Worm (Caenorhabditis elegans) whole organism, L4 larva: ENCODE measurements around the gene B0310.2.

Experiments used
- D1046.2 ChIP-seq: fragments of 200-800 bp; sonication (Bioruptor generic); IDR thresholded peaks from 2 replicates; pipeline ENCODE4 v1.3.6; 2022; ENCODE audit warnings: missing genetic modification characterization, missing compliant biosample characterization
- F10B5.3 ChIP-seq: sonication (generic microtip); optimal IDR thresholded peaks from 2 replicates; lab custom pipeline; 2016; ENCODE audit warnings: mild to moderate bottlenecking, missing genetic modification characterization, missing compliant biosample characterization
- F26F4.8 ChIP-seq: fragments of 200-800 bp; sonication (Bioruptor generic); conservative IDR thresholded peaks from 2 replicates; pipeline ENCODE4 v1.3.6; 2022; ENCODE audit warnings: missing genetic modification characterization, missing compliant biosample characterization
- F44E2.7 ChIP-seq: fragments of 200-800 bp; sonication (Bioruptor generic); IDR thresholded peaks from 2 replicates; pipeline ENCODE4 v2.1.2; 2022; ENCODE audit warnings: missing genetic modification characterization, missing compliant biosample characterization
- F49E8.2 ChIP-seq: sonication (generic microtip); optimal IDR thresholded peaks from 2 replicates; lab custom pipeline; 2016; ENCODE audit warnings: missing compliant biosample characterization, mild to moderate bottlenecking, missing genetic modification characterization, borderline replicate concordance
- Y48G9A.11 ChIP-seq: fragments of 200-800 bp; sonication (Bioruptor generic); IDR thresholded peaks from 2 replicates; pipeline ENCODE4 v1.3.6; 2022; ENCODE audit warnings: missing genetic modification reagents, missing genetic modification characterization, missing compliant biosample characterization
- ZK337.2 ChIP-seq: fragments of 200-800 bp; sonication (Bioruptor generic); IDR thresholded peaks from 2 replicates; pipeline ENCODE4 v1.3.6; 2022; ENCODE audit warnings: missing genetic modification reagents, missing genetic modification characterization, missing compliant biosample characterization
- ceh-32 ChIP-seq: sonication (generic microtip); optimal IDR thresholded peaks from 2 replicates; lab custom pipeline; 2016; ENCODE audit warnings: mild to moderate bottlenecking, missing genetic modification characterization, missing compliant biosample characterization; ENCODE audit not compliant: poor library complexity
- ceh-62 ChIP-seq: sonication (generic microtip); optimal IDR thresholded peaks from 2 replicates; lab custom pipeline; 2017; ENCODE audit warnings: missing biosample characterization, missing genetic modification characterization
- cey-2 ChIP-seq: sonication (generic microtip); optimal IDR thresholded peaks from 3 replicates; lab custom pipeline; 2017; ENCODE audit warnings: missing genetic modification characterization, mild to moderate bottlenecking, missing compliant biosample characterization, antibody characterized with exemption, borderline replicate concordance; ENCODE audit not compliant: insufficient read depth
- daf-12 ChIP-seq: fragments of 150-350 bp; optimal IDR thresholded peaks from 2 replicates; lab custom pipeline; 2014; ENCODE audit warnings: missing biosample characterization, missing genetic modification reagents, missing genetic modification characterization
- daf-16 ChIP-seq, 3 experiments: sonication (generic microtip); optimal IDR thresholded peaks; 2 replicates each; lab custom pipeline; 2016 to 2017; ENCODE audit warnings: missing genetic modification characterization in 3 of 3, missing genetic modification reagents in 3 of 3, mild to moderate bottlenecking in 2 of 3, missing compliant biosample characterization in 2 of 3, missing biosample characterization in 1 of 3, moderate library complexity in 1 of 3
- daf-19 ChIP-seq: fragments of 200-800 bp; sonication (Bioruptor generic); conservative IDR thresholded peaks from 2 replicates; pipeline ENCODE4 v1.3.6; 2022; ENCODE audit warnings: missing genetic modification characterization, missing compliant biosample characterization
- dmd-6 ChIP-seq: fragments of 200-800 bp; sonication (Bioruptor generic); IDR thresholded peaks from 2 replicates; pipeline ENCODE4 v1.3.6; 2022; ENCODE audit warnings: missing genetic modification reagents, missing genetic modification characterization, missing compliant biosample characterization
- duxl-1 ChIP-seq: sonication (generic microtip); optimal IDR thresholded peaks from 2 replicates; lab custom pipeline; 2016; ENCODE audit warnings: mild to moderate bottlenecking, missing genetic modification characterization, moderate library complexity, missing compliant biosample characterization; ENCODE audit not compliant: poor library complexity
- dve-1 ChIP-seq: sonication (generic microtip); optimal IDR thresholded peaks from 2 replicates; lab custom pipeline; 2017; ENCODE audit warnings: antibody characterized with exemption, mild to moderate bottlenecking, missing genetic modification characterization, missing compliant biosample characterization; ENCODE audit not compliant: insufficient read depth
- fos-1 ChIP-seq: fragments of 150-350 bp; optimal IDR thresholded peaks from 2 replicates; lab custom pipeline; 2014; ENCODE audit warnings: missing biosample characterization, missing genetic modification characterization
- hif-1 ChIP-seq, 2 experiments: sonication (generic microtip); optimal IDR thresholded peaks; 2 replicates each; lab custom pipeline; 2016 to 2017; ENCODE audit warnings: missing compliant biosample characterization in 2 of 2, missing genetic modification characterization in 2 of 2, missing genetic modification reagents in 2 of 2, missing genotype in 2 of 2, mild to moderate bottlenecking in 1 of 2
- hlh-11 ChIP-seq: fragments of 200-800 bp; sonication (Bioruptor generic); optimal IDR thresholded peaks from 2 replicates; lab custom pipeline; 2018; ENCODE audit warnings: mild to moderate bottlenecking, missing genetic modification characterization, missing compliant biosample characterization
- hmg-1.1 ChIP-seq: fragments of 200-800 bp; sonication (Bioruptor generic); IDR thresholded peaks from 2 replicates; pipeline ENCODE4 v1.3.6; 2022; ENCODE audit warnings: missing genetic modification reagents, missing genetic modification characterization, missing compliant biosample characterization
- lim-7 ChIP-seq: fragments of 200-800 bp; sonication (Bioruptor generic); IDR thresholded peaks from 2 replicates; pipeline ENCODE4 v1.3.6; 2022; ENCODE audit warnings: missing genetic modification characterization, missing compliant biosample characterization
- lin-29 ChIP-seq: fragments of 200-800 bp; sonication (Bioruptor generic); IDR thresholded peaks from 2 replicates; pipeline ENCODE4 v1.3.6; 2022; ENCODE audit warnings: missing genetic modification reagents, missing genetic modification characterization, missing compliant biosample characterization
- mdl-1 ChIP-seq, 2 experiments: fragments of 150-350 bp in 1 of 2; sonication (generic microtip) in 1 of 2; optimal IDR thresholded peaks; 2 replicates each; lab custom pipeline; 2014 to 2017; ENCODE audit warnings: missing biosample characterization in 2 of 2, missing genetic modification characterization in 2 of 2
- mdt-29 ChIP-seq: fragments of 200-800 bp; sonication (Bioruptor generic); IDR thresholded peaks from 2 replicates; pipeline ENCODE4 v1.3.6; 2022; ENCODE audit warnings: missing genetic modification reagents, missing genetic modification characterization, missing compliant biosample characterization
- mep-1 ChIP-seq: fragments of 150-350 bp; sonication (generic microtip); optimal IDR thresholded peaks from 3 replicates; lab custom pipeline; 2014; ENCODE audit warnings: missing biosample characterization, missing genetic modification characterization
- mes-2 ChIP-seq: sonication (generic microtip); optimal IDR thresholded peaks from 2 replicates; lab custom pipeline; 2016; ENCODE audit warnings: missing genotype, mild to moderate bottlenecking, missing genetic modification characterization, missing compliant biosample characterization; ENCODE audit not compliant: poor library complexity, severe bottlenecking
- mxl-3 ChIP-seq: fragments of 200-800 bp; sonication (Bioruptor generic); optimal IDR thresholded peaks from 2 replicates; lab custom pipeline; 2018; ENCODE audit warnings: mild to moderate bottlenecking, missing genetic modification characterization, missing compliant biosample characterization
- nhr-10 ChIP-seq: fragments of 150-350 bp; optimal IDR thresholded peaks from 2 replicates; lab custom pipeline; 2014; ENCODE audit warnings: missing biosample characterization, missing genetic modification characterization
- nhr-102 ChIP-seq: sonication (generic microtip); optimal IDR thresholded peaks from 2 replicates; lab custom pipeline; 2016; ENCODE audit warnings: mild to moderate bottlenecking, missing genetic modification characterization, moderate library complexity, missing compliant biosample characterization
- nhr-111 ChIP-seq: fragments of 200-800 bp; sonication (Bioruptor generic); optimal IDR thresholded peaks from 2 replicates; lab custom pipeline; 2018; ENCODE audit warnings: mild to moderate bottlenecking, missing genetic modification characterization, missing compliant biosample characterization
- nhr-28 ChIP-seq: fragments of 150-350 bp; optimal IDR thresholded peaks from 2 replicates; lab custom pipeline; 2014; ENCODE audit warnings: missing biosample characterization, missing genetic modification characterization
- nhr-6 ChIP-seq: fragments of 150-350 bp; optimal IDR thresholded peaks from 2 replicates; lab custom pipeline; 2014; ENCODE audit warnings: missing biosample characterization, missing genetic modification characterization
- nhr-77 ChIP-seq: fragments of 150-350 bp; optimal IDR thresholded peaks from 2 replicates; lab custom pipeline; 2014; ENCODE audit warnings: missing biosample characterization, missing genetic modification characterization
- pqm-1 ChIP-seq: sonication (generic microtip); optimal IDR thresholded peaks from 2 replicates; lab custom pipeline; 2017; ENCODE audit warnings: missing biosample characterization, missing genetic modification characterization
- rbr-2 ChIP-seq: sonication (generic microtip); optimal IDR thresholded peaks from 2 replicates; lab custom pipeline; 2016; ENCODE audit warnings: missing genotype, missing genetic modification characterization, missing compliant biosample characterization
- saeg-2 ChIP-seq: fragments of 200-800 bp; sonication (Bioruptor generic); IDR thresholded peaks from 2 replicates; pipeline ENCODE4 v1.3.6; 2022; ENCODE audit warnings: missing genetic modification reagents, missing genetic modification characterization, missing compliant biosample characterization
- set-16 ChIP-seq: fragments of 200-800 bp; sonication (Bioruptor generic); IDR thresholded peaks from 2 replicates; pipeline ENCODE4 v1.3.6; 2022; ENCODE audit warnings: missing genetic modification reagents, missing genetic modification characterization, missing compliant biosample characterization
- tag-97 ChIP-seq: fragments of 200-800 bp; sonication (Bioruptor generic); IDR thresholded peaks from 2 replicates; pipeline ENCODE4 v1.3.6; 2022; ENCODE audit warnings: missing genetic modification characterization, missing compliant biosample characterization
- tra-1 ChIP-seq: fragments of 200-800 bp; sonication (Bioruptor generic); IDR thresholded peaks from 2 replicates; pipeline ENCODE4 v1.3.6; 2022; ENCODE audit warnings: missing genetic modification reagents, missing genetic modification characterization, missing compliant biosample characterization
- unc-62 ChIP-seq, 3 experiments: fragments of 150-350 bp in 1 of 3; sonication (generic microtip); optimal IDR thresholded peaks in 2 of 3; peaks in 1 of 3; 1 replicate in 1 of 3; 2 replicates in 2 of 3; lab custom pipeline; 2014 to 2017; ENCODE audit warnings: missing biosample characterization in 3 of 3, missing genetic modification characterization in 3 of 3, missing genetic modification reagents in 3 of 3, missing genotype in 1 of 3
- vab-7 ChIP-seq: fragments of 200-800 bp; sonication (Bioruptor generic); IDR thresholded peaks from 2 replicates; pipeline ENCODE4 v1.3.6; 2022; ENCODE audit warnings: missing genetic modification reagents, missing genetic modification characterization, missing compliant biosample characterization
- zfp-2 ChIP-seq: sonication (generic microtip); optimal IDR thresholded peaks from 2 replicates; lab custom pipeline; 2016; ENCODE audit warnings: mild to moderate bottlenecking, missing genetic modification characterization, missing compliant biosample characterization
- zip-2 ChIP-seq: fragments of 150-350 bp; optimal IDR thresholded peaks from 2 replicates; lab custom pipeline; 2014; ENCODE audit warnings: missing biosample characterization, missing genetic modification characterization
- ztf-7 ChIP-seq: fragments of 150-350 bp; optimal IDR thresholded peaks from 2 replicates; lab custom pipeline; 2014; ENCODE audit warnings: missing biosample characterization, missing genetic modification characterization

Gene B0310.2

ce11 chrX:553420-553819 lies 46.7 kb upstream of the B0310.2 start:
- TF ChIP-seq nhr-6 (tag; lab: Kevin White, UChicago) (no peak), mdl-1 (tag; optimal IDR thresholded peaks at IDR 0.05; lab: Kevin White, UChicago) (no peak), zfp-2 (tag; lab: Kevin White, UChicago) (no peak), lim-7 (no peak), ceh-62 (tag; lab: Kevin White, UChicago) (no peak), ztf-7 (no peak), hif-1 (tag; optimal IDR thresholded peaks at IDR 0.05; lab: Kevin White, UChicago) (no peak), hlh-11 (tag; lab: Kevin White, UChicago) (peak; percentile 55), unc-62 (GFP tag; optimal IDR thresholded peaks at IDR 0.05 in 1 of 2; lab: Kevin White, UChicago) (no peak), unc-62 (tag; optimal IDR thresholded peaks at IDR 0.05; lab: Kevin White, UChicago) (no peak), set-16 (GFP tag; lab: Robert Waterston, UW) (no peak), nhr-111 (GFP tag; lab: Kevin White, UChicago) (no peak), nhr-28 (tag; lab: Kevin White, UChicago) (peak; percentile 80), saeg-2 (GFP tag; lab: Robert Waterston, UW) (no peak), tag-97 (no peak), hmg-1.1 (no peak), lin-29 (GFP tag; lab: Robert Waterston, UW) (no peak), daf-16 (GFP tag; optimal IDR thresholded peaks at IDR 0.05; lab: Kevin White, UChicago) (no peak), daf-16 (tag; optimal IDR thresholded peaks at IDR 0.05; lab: Kevin White, UChicago) (peak; percentile 66), nhr-77 (tag; lab: Kevin White, UChicago) (peak; percentile 39), rbr-2 (tag; lab: Kevin White, UChicago) (no peak), Y48G9A.11 (GFP tag; lab: Robert Waterston, UW) (no peak), F49E8.2 (no peak), cey-2 (no peak), fos-1 (no peak), F44E2.7 (no peak), mxl-3 (GFP tag; lab: Kevin White, UChicago) (peak; percentile 28), zip-2 (tag; lab: Kevin White, UChicago) (no peak), tra-1 (GFP tag; lab: Robert Waterston, UW) (0 out of 2 replicates have a peak, but pooled peaks have one; percentile 34), F26F4.8 (no peak), nhr-102 (tag; lab: Kevin White, UChicago) (no peak), mes-2 (tag; lab: Kevin White, UChicago) (peak; percentile 2), duxl-1 (no peak), D1046.2 (GFP tag; lab: Robert Waterston, UW) (no peak), daf-19 (GFP tag; lab: Robert Waterston, UW) (no peak), F10B5.3 (tag; lab: Kevin White, UChicago) (no peak), nhr-10 (tag; lab: Kevin White, UChicago) (no peak), ceh-32 (tag; lab: Kevin White, UChicago) (no peak), vab-7 (GFP tag; lab: Robert Waterston, UW) (no peak), dve-1 (peak; percentile 63), pqm-1 (tag; lab: Kevin White, UChicago) (peak; percentile 96), mdt-29 (no peak), mep-1 (tag; lab: Kevin White, UChicago) (no peak), dmd-6 (GFP tag; lab: Robert Waterston, UW) (peak; percentile 60), daf-12 (tag; lab: Kevin White, UChicago) (no peak), ZK337.2 (GFP tag; lab: Robert Waterston, UW) (no peak)
